Worm (Caenorhabditis elegans) whole organism, early embryonic: Measurements from ENCODE around the gene srh-186.

Experiments used
- B0310.2 ChIP-seq: sonication (generic microtip); optimal IDR thresholded peaks from 2 replicates; lab custom pipeline; 2016; ENCODE audit warnings: mild to moderate bottlenecking, missing genetic modification characterization, missing compliant biosample characterization
- F13C5.2 ChIP-seq: sonication (generic microtip); optimal IDR thresholded peaks from 2 replicates; lab custom pipeline; 2017; ENCODE audit warnings: mild to moderate bottlenecking, missing genetic modification characterization, inconsistent platforms, missing compliant biosample characterization
- aly-1 ChIP-seq: sonication (generic microtip); optimal IDR thresholded peaks from 2 replicates; lab custom pipeline; 2016; ENCODE audit warnings: missing genetic modification characterization, missing compliant biosample characterization
- ama-1 ChIP-seq: fragments of 150-350 bp; optimal IDR thresholded peaks from 2 replicates; lab custom pipeline; 2014
- ceh-13 ChIP-seq: fragments of 200-800 bp; sonication (Bioruptor generic); optimal IDR thresholded peaks from 2 replicates; lab custom pipeline; 2018; ENCODE audit warnings: mild to moderate bottlenecking, missing genetic modification characterization, missing compliant biosample characterization
- ceh-36 ChIP-seq: sonication (generic microtip); optimal IDR thresholded peaks from 2 replicates; lab custom pipeline; 2016; ENCODE audit warnings: missing genetic modification characterization, inconsistent platforms, missing compliant biosample characterization
- ets-7 ChIP-seq: sonication (generic microtip); optimal IDR thresholded peaks from 2 replicates; lab custom pipeline; 2016; ENCODE audit warnings: missing genotype, missing genetic modification characterization, missing compliant biosample characterization
- flt-1 ChIP-seq: fragments of 200-800 bp; sonication (Bioruptor generic); IDR thresholded peaks from 2 replicates; pipeline ENCODE4 v1.3.6; 2022; ENCODE audit warnings: missing genetic modification characterization, missing compliant biosample characterization
- hmbx-1 ChIP-seq: sonication (generic microtip); optimal IDR thresholded peaks from 2 replicates; lab custom pipeline; 2016; ENCODE audit warnings: mild to moderate bottlenecking, missing genetic modification characterization, missing compliant biosample characterization
- hmg-4 ChIP-seq: fragments of 200-800 bp; sonication (Bioruptor generic); optimal IDR thresholded peaks from 2 replicates; lab custom pipeline; 2018; ENCODE audit warnings: mild to moderate bottlenecking, missing genetic modification characterization, missing compliant biosample characterization
- hnd-1 ChIP-seq: sonication (generic microtip); optimal IDR thresholded peaks from 2 replicates; lab custom pipeline; 2016; ENCODE audit warnings: missing genetic modification characterization, missing compliant biosample characterization
- pes-1 ChIP-seq: fragments of 200-800 bp; sonication (Bioruptor generic); IDR thresholded peaks from 2 replicates; pipeline ENCODE4 v1.3.6; 2022; ENCODE audit warnings: missing genetic modification reagents, missing genetic modification characterization, missing compliant biosample characterization
- scrt-1 ChIP-seq: fragments of 200-800 bp; sonication (Bioruptor generic); IDR thresholded peaks from 2 replicates; pipeline ENCODE4 v1.3.6; 2022; ENCODE audit warnings: missing genetic modification characterization, missing compliant biosample characterization
- sea-1 ChIP-seq: fragments of 200-800 bp; sonication (Bioruptor generic); conservative IDR thresholded peaks from 2 replicates; pipeline ENCODE4 v1.3.6; 2022; ENCODE audit warnings: missing genetic modification characterization, missing compliant biosample characterization
- tbx-11 ChIP-seq: fragments of 200-800 bp; sonication (Bioruptor generic); IDR thresholded peaks from 2 replicates; pipeline ENCODE4 v1.3.6; 2022; ENCODE audit warnings: missing genetic modification characterization, missing compliant biosample characterization
- tbx-37 ChIP-seq: fragments of 200-800 bp; sonication (Bioruptor generic); conservative IDR thresholded peaks from 2 replicates; pipeline ENCODE4 v1.3.6; 2022; ENCODE audit warnings: missing genetic modification reagents, missing genetic modification characterization, missing compliant biosample characterization
- tra-4 ChIP-seq: sonication (generic microtip); optimal IDR thresholded peaks from 2 replicates; lab custom pipeline; 2017; ENCODE audit warnings: missing genetic modification characterization, missing compliant biosample characterization

Gene srh-186

ce11 chrV:15955497-15955896 is at the start of gene srh-186:
TSS of gene srh-186 (plus strand) at chrV:15955797.
- TF ChIP-seq F13C5.2 (tag; lab: Kevin White, UChicago) (no peak), hmg-4 (GFP tag; lab: Kevin White, UChicago) (no peak), pes-1 (GFP tag; lab: Robert Waterston, UW) (no peak), tra-4 (tag; lab: Kevin White, UChicago) (no peak), sea-1 (GFP tag; lab: Robert Waterston, UW) (no peak), tbx-37 (no peak)

- TF ChIP-seq flt-1, result no peak
- TF ChIP-seq hmbx-1 (tag; lab: Kevin White, UChicago), result no peak
- TF ChIP-seq ceh-13, result no peak
- no peak for TF ChIP-seq hnd-1 (tag; lab: Kevin White, UChicago)
- no peak for TF ChIP-seq tbx-11 (GFP tag; lab: Robert Waterston, UW)
- no peak for TF ChIP-seq B0310.2 (tag; lab: Kevin White, UChicago)
- TF ChIP-seq ets-7 (tag; lab: Kevin White, UChicago), result no peak
Measured at ce11 chrV:15911848-15912247, 43.7 kb upstream of the srh-186 start, which contains the start of gene F35E8.6. TSS of gene F35E8.6 (plus strand) at chrV:15912148.

- no peak for TF ChIP-seq pes-1 (GFP tag; lab: Robert Waterston, UW)
- TF ChIP-seq ama-1 (lab: Kevin White, UChicago), result no peak
- TF ChIP-seq F13C5.2 (tag; lab: Kevin White, UChicago), result no peak
- TF ChIP-seq flt-1, result no peak
- TF ChIP-seq hmbx-1 (tag; lab: Kevin White, UChicago), result no peak
- no peak for TF ChIP-seq ets-7 (tag; lab: Kevin White, UChicago)
- TF ChIP-seq tbx-11 (GFP tag; lab: Robert Waterston, UW), result no peak
- no peak for TF ChIP-seq tbx-37
- no peak for TF ChIP-seq ceh-13
- no peak for TF ChIP-seq hmg-4 (GFP tag; lab: Kevin White, UChicago)
Measured at ce11 chrV:15912677-15913076, 42.9 kb upstream of the srh-186 start.

- no peak for TF ChIP-seq ceh-13
Measured at ce11 chrV:15913714-15914113, 41.9 kb upstream of the srh-186 start, which contains the start of gene F35E8.7. TSS of gene F35E8.7 (plus strand) at chrV:15914014.

ce11 chrV:15914774-15915173 is 40.8 kb upstream of the srh-186 start:
- TF ChIP-seq pes-1 (GFP tag; lab: Robert Waterston, UW) (no peak), tbx-11 (GFP tag; lab: Robert Waterston, UW) (no peak), ets-7 (tag; lab: Kevin White, UChicago) (no peak), flt-1 (no peak), sea-1 (GFP tag; lab: Robert Waterston, UW) (no peak), scrt-1 (GFP tag; lab: Robert Waterston, UW) (no peak), tra-4 (tag; lab: Kevin White, UChicago) (no peak)

- no peak for TF ChIP-seq hmg-4 (GFP tag; lab: Kevin White, UChicago)
- TF ChIP-seq tbx-37, result no peak
- TF ChIP-seq tra-4 (tag; lab: Kevin White, UChicago), result no peak
- no peak for TF ChIP-seq flt-1
- no peak for TF ChIP-seq ama-1 (lab: Kevin White, UChicago)
- no peak for TF ChIP-seq tbx-11 (GFP tag; lab: Robert Waterston, UW)
- no peak for TF ChIP-seq ets-7 (tag; lab: Kevin White, UChicago)
- TF ChIP-seq hmbx-1 (tag; lab: Kevin White, UChicago), result no peak
- TF ChIP-seq aly-1, result no peak
- TF ChIP-seq hnd-1 (tag; lab: Kevin White, UChicago), result no peak
- no peak for TF ChIP-seq ceh-36 (tag; lab: Kevin White, UChicago)
- TF ChIP-seq scrt-1 (GFP tag; lab: Robert Waterston, UW), result no peak
- no peak for TF ChIP-seq sea-1 (GFP tag; lab: Robert Waterston, UW)
- no peak for TF ChIP-seq ceh-13
- no peak for TF ChIP-seq pes-1 (GFP tag; lab: Robert Waterston, UW)
- TF ChIP-seq B0310.2 (tag; lab: Kevin White, UChicago), result no peak
Measured at ce11 chrV:15915307-15915706, 40.3 kb upstream of the srh-186 start.

ce11 chrV:15915919-15916318 is 39.7 kb upstream of the srh-186 start, which contains the start of gene gst-38:
TSS of gene gst-38 (minus strand) at chrV:15916070.
- TF ChIP-seq tbx-11 (GFP tag; lab: Robert Waterston, UW) (no peak), ets-7 (tag; lab: Kevin White, UChicago) (no peak), tbx-37 (no peak), tra-4 (tag; lab: Kevin White, UChicago) (no peak), aly-1 (no peak), B0310.2 (tag; lab: Kevin White, UChicago) (no peak), hmg-4 (GFP tag; lab: Kevin White, UChicago) (no peak), ceh-13 (no peak), F13C5.2 (tag; lab: Kevin White, UChicago) (no peak), ama-1 (lab: Kevin White, UChicago) (no peak), hmbx-1 (tag; lab: Kevin White, UChicago) (no peak), flt-1 (no peak), sea-1 (GFP tag; lab: Robert Waterston, UW) (no peak), ceh-36 (tag; lab: Kevin White, UChicago) (no peak), hnd-1 (tag; lab: Kevin White, UChicago) (no peak), scrt-1 (GFP tag; lab: Robert Waterston, UW) (no peak), pes-1 (GFP tag; lab: Robert Waterston, UW) (no peak)

- TF ChIP-seq ama-1 (lab: Kevin White, UChicago) (no peak), flt-1 (no peak), F13C5.2 (tag; lab: Kevin White, UChicago) (no peak), aly-1 (no peak), hnd-1 (tag; lab: Kevin White, UChicago) (no peak), tbx-11 (GFP tag; lab: Robert Waterston, UW) (no peak), tra-4 (tag; lab: Kevin White, UChicago) (no peak)
Measured at ce11 chrV:15917458-15917857, 38.1 kb upstream of the srh-186 start, which contains the start of gene F35E8.9. TSS of gene F35E8.9 (minus strand) at chrV:15917558.
